In the genomic region with DNA sequence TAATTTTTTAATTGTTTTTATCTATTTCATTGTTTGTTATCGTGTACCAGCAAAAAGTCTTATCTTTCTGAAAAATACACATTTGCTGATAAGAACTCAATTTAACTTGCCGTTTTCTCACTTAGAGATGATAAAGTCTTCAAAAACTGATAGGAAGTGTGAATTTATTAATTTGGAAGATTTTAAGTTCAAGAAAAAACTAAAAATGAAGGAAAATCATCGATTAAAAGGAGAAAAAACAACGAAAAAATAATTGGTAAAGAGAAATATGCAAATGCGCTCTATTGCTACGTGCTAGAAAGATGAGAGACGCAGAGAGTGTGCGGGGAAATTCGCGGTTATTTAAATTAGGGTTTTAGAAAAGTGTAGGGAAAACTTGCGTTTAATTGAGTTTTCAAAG, we compare ENCODE assay signal across 6 worm cellular contexts.
TF ChIP-seq lines count a peak whose summit lies in the region.

No protein-coding gene starts in this region.

TF ChIP-seq in whole organism, L1 larva, 84 proteins besides CTCF, POLR2A, EP300 and RAD21 (continued from another document and continues in another):
- peak; percentile 54 to 83 (median 60) for TF ChIP-seq ceh-82 (tag; optimal IDR thresholded peaks at IDR 0.05; lab: Kevin White, UChicago)
- TF ChIP-seq C16A3.4 (tag; optimal IDR thresholded peaks at IDR 0.05; lab: Kevin White, UChicago), result peak; percentile 82
- peak; percentile 90 for TF ChIP-seq pqm-1 (tag; optimal IDR thresholded peaks at IDR 0.05; lab: Kevin White, UChicago)
- TF ChIP-seq nhr-85 (tag; lab: Kevin White, UChicago), result peak; percentile 75
- TF ChIP-seq sptf-1 (tag; optimal IDR thresholded peaks at IDR 0.05; lab: Kevin White, UChicago), result no peak
- TF ChIP-seq F16B12.6 (tag; optimal IDR thresholded peaks at IDR 0.05; lab: Kevin White, UChicago), result peak; percentile 47
- TF ChIP-seq xbp-1 (tag; optimal IDR thresholded peaks at IDR 0.05; lab: Kevin White, UChicago), result peak; percentile 78
- peak; percentile 97 to 99 for TF ChIP-seq lin-35 (GFP tag; optimal IDR thresholded peaks at IDR 0.05; lab: Kevin White, UChicago)
- no peak for TF ChIP-seq hlh-4 (tag; optimal IDR thresholded peaks at IDR 0.05; lab: Kevin White, UChicago)
- TF ChIP-seq swsn-7 (tag; optimal IDR thresholded peaks at IDR 0.05; lab: Kevin White, UChicago), result peak; percentile 57
- TF ChIP-seq nhr-71 (tag; optimal IDR thresholded peaks at IDR 0.05; lab: Kevin White, UChicago), result peak; percentile 79
- peak; percentile 17 for TF ChIP-seq fkh-10 (GFP tag; optimal IDR thresholded peaks at IDR 0.05; lab: Kevin White, UChicago)
- no peak for TF ChIP-seq aly-2 (tag; optimal IDR thresholded peaks at IDR 0.05; lab: Kevin White, UChicago)
- peak; percentile 14 for TF ChIP-seq fkh-8 (tag; optimal IDR thresholded peaks at IDR 0.05; lab: Kevin White, UChicago)
- TF ChIP-seq elt-3 (tag; optimal IDR thresholded peaks at IDR 0.05; lab: Kevin White, UChicago), result peak in 2 of 6 experiments; percentile 31 to 72
- no peak for TF ChIP-seq unc-62 (GFP tag; optimal IDR thresholded peaks at IDR 0.05; lab: Kevin White, UChicago)
- peak; percentile 75 for TF ChIP-seq lin-13 (GFP tag; optimal IDR thresholded peaks at IDR 0.05; lab: Kevin White, UChicago)
- peak; percentile 81 for TF ChIP-seq tlp-1 (tag; optimal IDR thresholded peaks at IDR 0.05; lab: Kevin White, UChicago)
- peak; percentile 83 for TF ChIP-seq lin-15B (tag; optimal IDR thresholded peaks at IDR 0.05; lab: Kevin White, UChicago)
- TF ChIP-seq lin-14 (GFP tag; optimal IDR thresholded peaks at IDR 0.05; lab: Kevin White, UChicago), result peak; percentile 70
- TF ChIP-seq unc-130 (tag; optimal IDR thresholded peaks at IDR 0.05; lab: Kevin White, UChicago), result peak; percentile 86

TF ChIP-seq in whole organism, L2 larva, 48 proteins besides CTCF, POLR2A, EP300 and RAD21 (continued from another document and continues in another):
- TF ChIP-seq C34F6.9 (tag; optimal IDR thresholded peaks at IDR 0.05; lab: Kevin White, UChicago) (peak; percentile 89), zag-1 (tag; optimal IDR thresholded peaks at IDR 0.05; lab: Kevin White, UChicago) (no peak), F13H6.1 (tag; optimal IDR thresholded peaks at IDR 0.05; lab: Kevin White, UChicago) (peak; percentile 29), nhr-12 (tag; optimal IDR thresholded peaks at IDR 0.05; lab: Kevin White, UChicago) (no peak), sma-3 (GFP tag; optimal IDR thresholded peaks at IDR 0.05; lab: Kevin White, UChicago) (peak; percentile 55), ztf-1 (GFP tag; conservative IDR thresholded peaks at IDR 0.05; lab: Robert Waterston, UW) (no peak), R02D3.7 (tag; optimal IDR thresholded peaks at IDR 0.05; lab: Kevin White, UChicago) (no peak), nhr-10 (tag; optimal IDR thresholded peaks at IDR 0.05; lab: Kevin White, UChicago) (no peak), nhr-21 (tag; optimal IDR thresholded peaks at IDR 0.05; lab: Kevin White, UChicago) (peak; percentile 41), dmd-4 (tag; optimal IDR thresholded peaks at IDR 0.05; lab: Kevin White, UChicago) (no peak), unc-62 (GFP tag; optimal IDR thresholded peaks at IDR 0.05; lab: Kevin White, UChicago) (no peak), alr-1 (tag; optimal IDR thresholded peaks at IDR 0.05; lab: Kevin White, UChicago) (no peak), crh-2 (tag; optimal IDR thresholded peaks at IDR 0.05; lab: Kevin White, UChicago) (peak; percentile 78), elt-3 (tag; optimal IDR thresholded peaks at IDR 0.05; lab: Kevin White, UChicago) (no peak), elt-1 (tag; optimal IDR thresholded peaks at IDR 0.05; lab: Kevin White, UChicago) (no peak), lin-11 (tag; optimal IDR thresholded peaks at IDR 0.05; lab: Kevin White, UChicago) (no peak), snpc-4 (tag; optimal IDR thresholded peaks at IDR 0.05; lab: Kevin White, UChicago) (peak; percentile 65), ceh-82 (tag; optimal IDR thresholded peaks at IDR 0.05; lab: Kevin White, UChicago) (no peak), aly-2 (tag; optimal IDR thresholded peaks at IDR 0.05; lab: Kevin White, UChicago) (no peak), lsy-2 (tag; optimal IDR thresholded peaks at IDR 0.05; lab: Kevin White, UChicago) (peak; percentile 68 to 89), nhr-6 (tag; optimal IDR thresholded peaks at IDR 0.05; lab: Kevin White, UChicago) (peak; percentile 38), nhr-77 (tag; optimal IDR thresholded peaks at IDR 0.05; lab: Kevin White, UChicago) (no peak), lin-39 (tag; optimal IDR thresholded peaks at IDR 0.05; lab: Kevin White, UChicago) (no peak)

TF ChIP-seq in whole organism, L3 larva, 47 proteins besides CTCF, POLR2A, EP300 and RAD21 (continued from another document):
- TF ChIP-seq hmg-11 (tag; optimal IDR thresholded peaks at IDR 0.05; lab: Kevin White, UChicago) (peak; percentile 62), sea-2 (GFP tag; optimal IDR thresholded peaks at IDR 0.05; lab: Kevin White, UChicago) (no peak), fkh-10 (GFP tag; optimal IDR thresholded peaks at IDR 0.05; lab: Kevin White, UChicago) (peak; percentile 10), jun-1 (tag; optimal IDR thresholded peaks at IDR 0.05; lab: Kevin White, UChicago) (peak; percentile 26), pha-4 (tag; optimal IDR thresholded peaks at IDR 0.05; lab: Kevin White, UChicago) (peak; percentile 74), elt-2 (tag; optimal IDR thresholded peaks at IDR 0.05; lab: Kevin White, UChicago) (peak; percentile 97), mml-1 (tag; optimal IDR thresholded peaks at IDR 0.05; lab: Kevin White, UChicago) (no peak), egl-27 (tag; optimal IDR thresholded peaks at IDR 0.05; lab: Kevin White, UChicago) (no peak), R02D3.7 (tag; optimal IDR thresholded peaks at IDR 0.05; lab: Kevin White, UChicago) (peak; percentile 74), aly-2 (tag; optimal IDR thresholded peaks at IDR 0.05; lab: Kevin White, UChicago) (no peak), zag-1 (tag; optimal IDR thresholded peaks at IDR 0.05; lab: Kevin White, UChicago) (no peak), unc-62 (GFP tag; optimal IDR thresholded peaks at IDR 0.05; lab: Kevin White, UChicago) (no peak)

TF ChIP-seq in whole organism, L4 larva, 104 proteins besides CTCF, POLR2A, EP300 and RAD21 (continued from another document and continues in another):
- TF ChIP-seq dpl-1 (GFP tag; optimal IDR thresholded peaks at IDR 0.05; lab: Kevin White, UChicago), result peak; percentile 93
- peak; percentile 44 for TF ChIP-seq hlh-30 (tag; optimal IDR thresholded peaks at IDR 0.05; lab: Kevin White, UChicago; ENCODE audit: insufficient read depth)
- TF ChIP-seq tra-1 (GFP tag; IDR thresholded peaks at IDR 0.05; lab: Robert Waterston, UW), result no peak
- TF ChIP-seq mdl-1 (tag; optimal IDR thresholded peaks at IDR 0.05; lab: Kevin White, UChicago), result no peak
- TF ChIP-seq zfp-2 (tag; optimal IDR thresholded peaks at IDR 0.05; lab: Kevin White, UChicago), result no peak
- TF ChIP-seq set-16 (GFP tag; IDR thresholded peaks at IDR 0.05; lab: Robert Waterston, UW), result no peak
- peak; percentile 32 for TF ChIP-seq ztf-7 (tag; optimal IDR thresholded peaks at IDR 0.05; lab: Kevin White, UChicago)
- no peak for TF ChIP-seq ceh-32 (tag; optimal IDR thresholded peaks at IDR 0.05; lab: Kevin White, UChicago; ENCODE audit: poor library complexity)
- TF ChIP-seq lsy-2 (tag; optimal IDR thresholded peaks at IDR 0.05; lab: Kevin White, UChicago), result no peak
- TF ChIP-seq ctbp-1 (GFP tag; IDR thresholded peaks at IDR 0.05; lab: Robert Waterston, UW), result no peak
- no peak for TF ChIP-seq lin-29 (GFP tag; IDR thresholded peaks at IDR 0.05; lab: Robert Waterston, UW)
- peak; percentile 62 for TF ChIP-seq dve-1 (tag; optimal IDR thresholded peaks at IDR 0.05; lab: Kevin White, UChicago; ENCODE audit: insufficient read depth)
- no peak for TF ChIP-seq zfp-3 (GFP tag; conservative IDR thresholded peaks at IDR 0.05; lab: Robert Waterston, UW)
- TF ChIP-seq ceh-44 (GFP tag; IDR thresholded peaks at IDR 0.05; lab: Robert Waterston, UW), result no peak
- peak; percentile 30 for TF ChIP-seq aha-1 (tag; lab: Kevin White, UChicago)
- TF ChIP-seq lin-15B (tag; optimal IDR thresholded peaks at IDR 0.05; lab: Kevin White, UChicago), result no peak
- TF ChIP-seq snpc-4 (tag; optimal IDR thresholded peaks at IDR 0.05; lab: Kevin White, UChicago), result no peak
- no peak for TF ChIP-seq daf-16 (GFP tag; optimal IDR thresholded peaks at IDR 0.05; lab: Kevin White, UChicago)
- peak; percentile 74 for TF ChIP-seq daf-16 (tag; optimal IDR thresholded peaks at IDR 0.05; lab: Kevin White, UChicago)
- peak; percentile 48 for TF ChIP-seq lin-13 (GFP tag; optimal IDR thresholded peaks at IDR 0.05; lab: Kevin White, UChicago)
- TF ChIP-seq hif-1 (tag; optimal IDR thresholded peaks at IDR 0.05; lab: Kevin White, UChicago), result no peak
- no peak for TF ChIP-seq Y75B8A.6 (GFP tag; IDR thresholded peaks at IDR 0.05; lab: Robert Waterston, UW)
- TF ChIP-seq F49E8.2 (tag; optimal IDR thresholded peaks at IDR 0.05; lab: Kevin White, UChicago; ENCODE audit: borderline replicate concordance), result peak; percentile 48
- peak; percentile 72 for TF ChIP-seq nhr-77 (tag; optimal IDR thresholded peaks at IDR 0.05; lab: Kevin White, UChicago)
- peak; percentile 96 for TF ChIP-seq lin-38 (GFP tag; IDR thresholded peaks at IDR 0.05; lab: Robert Waterston, UW)
- TF ChIP-seq vab-7 (GFP tag; IDR thresholded peaks at IDR 0.05; lab: Robert Waterston, UW), result no peak
- TF ChIP-seq mep-1 (tag; optimal IDR thresholded peaks at IDR 0.05; lab: Kevin White, UChicago), result peak; percentile 68

TF ChIP-seq in whole organism, late embryonic, 69 proteins besides CTCF, POLR2A, EP300 and RAD21 (continued from another document):
- TF ChIP-seq F13H6.1 (tag; optimal IDR thresholded peaks at IDR 0.05; lab: Kevin White, UChicago) (no peak), ceh-48 (tag; optimal IDR thresholded peaks at IDR 0.05; lab: Kevin White, UChicago) (no peak), unc-3 (GFP tag; conservative IDR thresholded peaks at IDR 0.05; lab: Robert Waterston, UW) (no peak), unc-3 (tag; optimal IDR thresholded peaks at IDR 0.05; lab: Kevin White, UChicago) (no peak), unc-42 (tag; optimal IDR thresholded peaks at IDR 0.05; lab: Kevin White, UChicago) (peak; percentile 22), sox-4 (tag; optimal IDR thresholded peaks at IDR 0.05; lab: Kevin White, UChicago) (no peak), elt-4 (tag; optimal IDR thresholded peaks at IDR 0.05; lab: Kevin White, UChicago) (no peak), nhr-11 (tag; optimal IDR thresholded peaks at IDR 0.05; lab: Kevin White, UChicago) (no peak), fkh-10 (GFP tag; optimal IDR thresholded peaks at IDR 0.05; lab: Kevin White, UChicago) (no peak), ceh-18 (tag; optimal IDR thresholded peaks at IDR 0.05; lab: Kevin White, UChicago) (no peak), che-1 (tag; optimal IDR thresholded peaks at IDR 0.05; lab: Kevin White, UChicago) (no peak), pax-1 (tag; optimal IDR thresholded peaks at IDR 0.05; lab: Kevin White, UChicago) (peak; percentile 68), unc-55 (GFP tag; optimal IDR thresholded peaks at IDR 0.05; lab: Kevin White, UChicago) (peak; percentile 51)

TF ChIP-seq in whole organism, young adult, 124 proteins besides CTCF, POLR2A, EP300 and RAD21 (continued from another document):
- no peak for TF ChIP-seq T07F8.4 (tag; optimal IDR thresholded peaks at IDR 0.05; lab: Kevin White, UChicago)
- TF ChIP-seq snpc-1.1 (tag; optimal IDR thresholded peaks at IDR 0.05; lab: Kevin White, UChicago; ENCODE audit: insufficient read depth), result peak; percentile 39
- TF ChIP-seq hmg-20 (GFP tag; IDR thresholded peaks at IDR 0.05; lab: Robert Waterston, UW), result no peak
- no peak for TF ChIP-seq ekl-4 (GFP tag; IDR thresholded peaks at IDR 0.05; lab: Robert Waterston, UW)
- no peak for TF ChIP-seq ztf-22 (GFP tag; optimal IDR thresholded peaks at IDR 0.05; lab: Kevin White, UChicago)
- TF ChIP-seq snpc-3.4 (tag; optimal IDR thresholded peaks at IDR 0.05; lab: Kevin White, UChicago), result peak; percentile 33
- TF ChIP-seq tlf-1 (GFP tag; optimal IDR thresholded peaks at IDR 0.05; lab: Kevin White, UChicago), result peak; percentile 11
- peak; percentile 6 for TF ChIP-seq F49E8.2 (tag; optimal IDR thresholded peaks at IDR 0.05; lab: Kevin White, UChicago; ENCODE audit: insufficient read depth)
- TF ChIP-seq nhr-80 (tag; optimal IDR thresholded peaks at IDR 0.05; lab: Kevin White, UChicago), result peak; percentile 44
- TF ChIP-seq fkh-3 (tag; optimal IDR thresholded peaks at IDR 0.05; lab: Kevin White, UChicago), result no peak
- peak in 2 of 3 experiments; percentile 62 to 86 for TF ChIP-seq lin-35 (GFP tag; optimal IDR thresholded peaks at IDR 0.05; lab: Kevin White, UChicago)
- TF ChIP-seq lsl-1 (GFP tag; optimal IDR thresholded peaks at IDR 0.05; lab: Kevin White, UChicago), result peak; percentile 43
- TF ChIP-seq snpc-1.3 (tag; optimal IDR thresholded peaks at IDR 0.05; lab: Kevin White, UChicago; ENCODE audit: insufficient read depth), result peak; percentile 76
- TF ChIP-seq lin-54 (GFP tag; optimal IDR thresholded peaks at IDR 0.05; lab: Kevin White, UChicago), result peak; percentile 91
TF ChIP-seq in whole organism, young adult: peak in this region for 22.
